Worm (Caenorhabditis elegans): Measurements from ENCODE around the gene xpo-1.
A peak's percentile ranks its signal among the peaks of the same experiment; 100 is the strongest.

xpo-1 gene

ce11 chrV:7798079-7798478, 6.8 kb upstream of the xpo-1 start, which contains the start of gene ZK742.7:
ZK742.7 (plus strand) TSS chrV:7798379.
- TF ChIP-seq elt-2 (tag; optimal IDR thresholded peaks at IDR 0.05) (no peak), fkh-10 (GFP tag; optimal IDR thresholded peaks at IDR 0.05) (peak; percentile 15), R02D3.7 (tag; optimal IDR thresholded peaks at IDR 0.05) (no peak), nhr-77 (tag; optimal IDR thresholded peaks at IDR 0.05) (no peak), zag-1 (tag; optimal IDR thresholded peaks at IDR 0.05) (no peak), egl-27 (tag; optimal IDR thresholded peaks at IDR 0.05) (no peak)

ce11 chrV:7803563-7803962, 1.3 kb upstream of the xpo-1 start:
- TF ChIP-seq nhr-76 (tag; optimal IDR thresholded peaks at IDR 0.05) (no peak), nhr-12 (tag; optimal IDR thresholded peaks at IDR 0.05) (no peak), nhr-43 (tag; optimal IDR thresholded peaks at IDR 0.05; ENCODE audit: poor library complexity, severe bottlenecking) (no peak), ceh-82 (tag; optimal IDR thresholded peaks at IDR 0.05) (no peak), nhr-77 (tag; optimal IDR thresholded peaks at IDR 0.05) (no peak), ztf-4 (tag; optimal IDR thresholded peaks at IDR 0.05) (no peak), nhr-23 (tag; optimal IDR thresholded peaks at IDR 0.05) (no peak), nhr-28 (tag; optimal IDR thresholded peaks at IDR 0.05) (no peak), fkh-2 (tag; optimal IDR thresholded peaks at IDR 0.05) (no peak), lin-39 (tag; optimal IDR thresholded peaks at IDR 0.05) (no peak), mdl-1 (tag; optimal IDR thresholded peaks at IDR 0.05) (no peak), lin-15B (tag; optimal IDR thresholded peaks at IDR 0.05) (no peak), hmg-11 (tag; optimal IDR thresholded peaks at IDR 0.05) (no peak), ztf-11 (tag; optimal IDR thresholded peaks at IDR 0.05) (no peak), egl-27 (tag; optimal IDR thresholded peaks at IDR 0.05) (no peak)

- no peak for TF ChIP-seq nhr-76 (tag; optimal IDR thresholded peaks at IDR 0.05)
- TF ChIP-seq nhr-25 (tag; optimal IDR thresholded peaks at IDR 0.05) = peak; percentile 56
- TF ChIP-seq snpc-4 (tag; optimal IDR thresholded peaks at IDR 0.05) = peak; percentile 30
- peak; percentile 24 for TF ChIP-seq elt-2 (tag; optimal IDR thresholded peaks at IDR 0.05)
- peak; percentile 64 for TF ChIP-seq nfya-1 (tag; optimal IDR thresholded peaks at IDR 0.05; ENCODE audit: insufficient read depth)
- peak; percentile 87 for TF ChIP-seq pha-4 (tag; optimal IDR thresholded peaks at IDR 0.05)
- no peak for TF ChIP-seq fos-1 (tag; optimal IDR thresholded peaks at IDR 0.05)
- TF ChIP-seq jun-1 (tag; optimal IDR thresholded peaks at IDR 0.05) = peak; percentile 18
- no peak for TF ChIP-seq ceh-16 (tag; optimal IDR thresholded peaks at IDR 0.05)
- TF ChIP-seq ama-1 (optimal IDR thresholded peaks at IDR 0.05) = peak; percentile 29
- peak; percentile 82 for TF ChIP-seq lin-15B (tag; optimal IDR thresholded peaks at IDR 0.05)
- TF ChIP-seq lin-39 (tag; optimal IDR thresholded peaks at IDR 0.05) = peak; percentile 87
- TF ChIP-seq nhr-23 (tag; optimal IDR thresholded peaks at IDR 0.05) = peak; percentile 25
- TF ChIP-seq ztf-11 (tag; optimal IDR thresholded peaks at IDR 0.05) = no peak
- peak; percentile 56 for TF ChIP-seq ceh-28 (tag; optimal IDR thresholded peaks at IDR 0.05)
- TF ChIP-seq fkh-10 (GFP tag; optimal IDR thresholded peaks at IDR 0.05) = peak; percentile 42
Measured at ce11 chrV:7804064-7804800, 632 bp upstream of the xpo-1 start, which contains the start of gene uvs-1. uvs-1 (minus strand) TSS chrV:7804208.

ce11 chrV:7806629-7807028, 1.8 kb downstream of the xpo-1 start:
- TF ChIP-seq unc-62 (GFP tag; optimal IDR thresholded peaks at IDR 0.05) = no peak
- peak; percentile 22 for TF ChIP-seq ama-1 (optimal IDR thresholded peaks at IDR 0.05)

ce11 chrV:7808444-7808843, 3.6 kb downstream of the xpo-1 start:
- no peak for TF ChIP-seq egl-27 (tag; optimal IDR thresholded peaks at IDR 0.05)
- no peak for TF ChIP-seq unc-39 (tag; optimal IDR thresholded peaks at IDR 0.05)
- TF ChIP-seq elt-3 (tag; optimal IDR thresholded peaks at IDR 0.05) = no peak
- no peak for TF ChIP-seq nhr-25 (tag; optimal IDR thresholded peaks at IDR 0.05)
- no peak for TF ChIP-seq ztf-11 (tag; optimal IDR thresholded peaks at IDR 0.05)
- TF ChIP-seq lin-39 (tag; optimal IDR thresholded peaks at IDR 0.05) = no peak
- no peak for TF ChIP-seq nhr-43 (tag; optimal IDR thresholded peaks at IDR 0.05; ENCODE audit: poor library complexity, severe bottlenecking)
- TF ChIP-seq ztf-4 (tag; optimal IDR thresholded peaks at IDR 0.05) = no peak

Measured in whole organism, L3 larva.